Worm (Caenorhabditis elegans): ENCODE data around the gene ZK1236.1.

- TF ChIP-seq tbx-11 (GFP tag; IDR thresholded peaks at IDR 0.05) (no peak), ama-1 (optimal IDR thresholded peaks at IDR 0.05) (no peak), ceh-36 (tag; optimal IDR thresholded peaks at IDR 0.05) (no peak), aly-1 (tag; optimal IDR thresholded peaks at IDR 0.05) (no peak), ceh-13 (GFP tag; optimal IDR thresholded peaks at IDR 0.05) (no peak), scrt-1 (GFP tag; IDR thresholded peaks at IDR 0.05) (no peak), flt-1 (GFP tag; IDR thresholded peaks at IDR 0.05) (no peak), tbx-37 (GFP tag; conservative IDR thresholded peaks at IDR 0.05) (no peak), sea-1 (GFP tag; conservative IDR thresholded peaks at IDR 0.05) (no peak), tra-4 (tag; optimal IDR thresholded peaks at IDR 0.05) (no peak), hnd-1 (tag; optimal IDR thresholded peaks at IDR 0.05) (no peak), hmbx-1 (tag; optimal IDR thresholded peaks at IDR 0.05) (no peak), hmg-4 (GFP tag; optimal IDR thresholded peaks at IDR 0.05) (no peak)
Observed at ce11 chrIII:8435074-8435473, 6.0 kb downstream of the ZK1236.1 start, which contains the start of gene ZK1236.9.

All from whole organism, early embryonic.